1 fruit fly cellular context compared by ENCODE assay signal in genomic region chrX:1512753-1513226, dm6.
TF ChIP-seq lines count a peak whose summit lies in the region.

TSS of gene CG14795 (minus strand) at chrX:1512803.

TF ChIP-seq in whole organism, embryonic, 481 proteins besides CTCF, POLR2A, EP300 and RAD21 (continued from another document):
- no peak for TF ChIP-seq CG12236 (GFP tag; optimal IDR thresholded peaks at IDR 0.05; lab: Kevin White, UChicago)
- no peak for TF ChIP-seq Bteb2 (GFP tag; optimal IDR thresholded peaks at IDR 0.05; lab: Kevin White, UChicago)
- TF ChIP-seq CG15696 (tag; optimal IDR thresholded peaks at IDR 0.05; lab: Kevin White, UChicago) = no peak
- TF ChIP-seq CG18262 (tag; optimal IDR thresholded peaks at IDR 0.05; lab: Kevin White, UChicago) = peak; percentile 11
- TF ChIP-seq sens-2 (GFP tag; IDR thresholded peaks at IDR 0.05; lab: Robert Waterston, UW) = no peak
- peak; percentile 76 for TF ChIP-seq CG2129 (GFP tag; IDR thresholded peaks at IDR 0.05; lab: Robert Waterston, UW; ENCODE audit: partially characterized antibody)
- TF ChIP-seq rib (GFP tag; IDR thresholded peaks at IDR 0.05; lab: Robert Waterston, UW) = no peak
- TF ChIP-seq slbo (GFP tag; IDR thresholded peaks at IDR 0.05; lab: Robert Waterston, UW) = peak; percentile 51; the same call in 1 of the 2 replicates
- peak; percentile 60 for TF ChIP-seq CG8924 (tag; optimal IDR thresholded peaks at IDR 0.05; lab: Kevin White, UChicago)
- no peak for TF ChIP-seq Aef1 (GFP tag; IDR thresholded peaks at IDR 0.05; lab: Robert Waterston, UW)
- TF ChIP-seq vfl (GFP tag; optimal IDR thresholded peaks at IDR 0.05; lab: Kevin White, UChicago) = no peak
- TF ChIP-seq CG17802 (tag; optimal IDR thresholded peaks at IDR 0.05; lab: Kevin White, UChicago) = peak; percentile 31
- TF ChIP-seq Hmr (GFP tag; optimal IDR thresholded peaks at IDR 0.05; lab: Kevin White, UChicago) = peak; percentile 80
- TF ChIP-seq vvl (GFP tag; IDR thresholded peaks at IDR 0.05; lab: Robert Waterston, UW) = peak; percentile 85
- no peak for TF ChIP-seq wek (GFP tag; optimal IDR thresholded peaks at IDR 0.05; lab: Kevin White, UChicago)
- TF ChIP-seq lola (GFP tag; optimal IDR thresholded peaks at IDR 0.05; lab: Kevin White, UChicago) = peak in 1 of 3 experiments; percentile 20
- peak; percentile 61 for TF ChIP-seq jumu (GFP tag; optimal IDR thresholded peaks at IDR 0.05; lab: Kevin White, UChicago)
- TF ChIP-seq CG13287 (GFP tag; IDR thresholded peaks at IDR 0.05; lab: Robert Waterston, UW; ENCODE audit: partially characterized antibody) = peak; percentile 97
- 0 out of 3 replicates have a peak, but pooled peaks have one; percentile 29 for TF ChIP-seq CG34422 (GFP tag; IDR thresholded peaks at IDR 0.05; lab: Robert Waterston, UW)
- no peak for TF ChIP-seq fd64A (GFP tag; optimal IDR thresholded peaks at IDR 0.05; lab: Kevin White, UChicago)
- TF ChIP-seq CG33557 (GFP tag; optimal IDR thresholded peaks at IDR 0.05; lab: Kevin White, UChicago) = peak; percentile 23
- TF ChIP-seq twi (tag; optimal IDR thresholded peaks at IDR 0.05; lab: Kevin White, UChicago) = no peak
- TF ChIP-seq zf30C (GFP tag; optimal IDR thresholded peaks at IDR 0.05; lab: Kevin White, UChicago) = no peak
- peak; percentile 18 for TF ChIP-seq Bdp1 (GFP tag; optimal IDR thresholded peaks at IDR 0.05; lab: Kevin White, UChicago)
- no peak for TF ChIP-seq CG31388 (GFP tag; optimal IDR thresholded peaks at IDR 0.05; lab: Kevin White, UChicago)
- no peak for TF ChIP-seq fd102C (GFP tag; optimal IDR thresholded peaks at IDR 0.05; lab: Kevin White, UChicago)
- TF ChIP-seq CG7271 (tag; optimal IDR thresholded peaks at IDR 0.05; lab: Kevin White, UChicago) = no peak
- peak; percentile 46 for TF ChIP-seq repo (GFP tag; optimal IDR thresholded peaks at IDR 0.05; lab: Kevin White, UChicago)
- no peak for TF ChIP-seq Side (GFP tag; optimal IDR thresholded peaks at IDR 0.05; lab: Kevin White, UChicago)
- TF ChIP-seq nom (GFP tag; optimal IDR thresholded peaks at IDR 0.05; lab: Kevin White, UChicago) = no peak
- TF ChIP-seq chinmo (GFP tag; IDR thresholded peaks at IDR 0.05; lab: Robert Waterston, UW; ENCODE audit: partially characterized antibody) = peak; percentile 88
- peak; percentile 27 for TF ChIP-seq grau (tag; optimal IDR thresholded peaks at IDR 0.05; lab: Kevin White, UChicago)
- TF ChIP-seq CG11093 (GFP tag; IDR thresholded peaks at IDR 0.05; lab: Robert Waterston, UW) = no peak
- peak; percentile 69; the same call in 2 of the 3 replicates for TF ChIP-seq CG11560 (tag; IDR thresholded peaks at IDR 0.05; lab: Robert Waterston, UW)
- TF ChIP-seq E2f1 (GFP tag; IDR thresholded peaks at IDR 0.05; lab: Robert Waterston, UW) = no peak
- no peak for TF ChIP-seq HHEX (GFP tag; optimal IDR thresholded peaks at IDR 0.05; lab: Kevin White, UChicago)
- peak; percentile 44 for TF ChIP-seq B-H2 (GFP tag; optimal IDR thresholded peaks at IDR 0.05; lab: Kevin White, UChicago)
- peak; percentile 50 for TF ChIP-seq CrebB (tag; optimal IDR thresholded peaks at IDR 0.05; lab: Kevin White, UChicago)
- peak; percentile 97 for TF ChIP-seq HLH4C (GFP tag; IDR thresholded peaks at IDR 0.05; lab: Robert Waterston, UW; ENCODE audit: partially characterized antibody)
- no peak for TF ChIP-seq CG4730 (GFP tag; IDR thresholded peaks at IDR 0.05; lab: Robert Waterston, UW)
- no peak for TF ChIP-seq Neu2 (GFP tag; optimal IDR thresholded peaks at IDR 0.05; lab: Kevin White, UChicago; ENCODE audit: borderline replicate concordance)
- peak; percentile 75 for TF ChIP-seq Sin3A (optimal IDR thresholded peaks at IDR 0.05; lab: Kevin White, UChicago)
- TF ChIP-seq Ets97D (GFP tag; optimal IDR thresholded peaks at IDR 0.05; lab: Kevin White, UChicago) = peak; percentile 97
- peak; percentile 67 for TF ChIP-seq sd (tag; optimal IDR thresholded peaks at IDR 0.05; lab: Kevin White, UChicago)
- TF ChIP-seq CG7928 (GFP tag; optimal IDR thresholded peaks at IDR 0.05; lab: Kevin White, UChicago) = no peak
- TF ChIP-seq Sry-β (GFP tag; optimal IDR thresholded peaks at IDR 0.05; lab: Kevin White, UChicago) = no peak
- no peak for TF ChIP-seq CG1233 (GFP tag; optimal IDR thresholded peaks at IDR 0.05; lab: Kevin White, UChicago)
- TF ChIP-seq cato (GFP tag; optimal IDR thresholded peaks at IDR 0.05; lab: Kevin White, UChicago; ENCODE audit: borderline replicate concordance) = no peak
- no peak for TF ChIP-seq unpg (GFP tag; optimal IDR thresholded peaks at IDR 0.05; lab: Kevin White, UChicago)
- no peak for TF ChIP-seq fd3F (GFP tag; optimal IDR thresholded peaks at IDR 0.05; lab: Kevin White, UChicago)
- TF ChIP-seq az2 (GFP tag; optimal IDR thresholded peaks at IDR 0.05; lab: Kevin White, UChicago) = no peak
- TF ChIP-seq kay (GFP tag; optimal IDR thresholded peaks at IDR 0.05; lab: Kevin White, UChicago) = no peak
- no peak for TF ChIP-seq CG10431 (GFP tag; optimal IDR thresholded peaks at IDR 0.05; lab: Kevin White, UChicago)
- TF ChIP-seq CG4707 (GFP tag; optimal IDR thresholded peaks at IDR 0.05; lab: Kevin White, UChicago) = no peak
- TF ChIP-seq CG2116 (GFP tag; optimal IDR thresholded peaks at IDR 0.05; lab: Kevin White, UChicago) = peak; percentile 93
- no peak for TF ChIP-seq dimm (GFP tag; IDR thresholded peaks at IDR 0.05; lab: Robert Waterston, UW)
- TF ChIP-seq Mes4 (GFP tag; optimal IDR thresholded peaks at IDR 0.05; lab: Kevin White, UChicago) = no peak
- TF ChIP-seq CG7987 (GFP tag; optimal IDR thresholded peaks at IDR 0.05; lab: Kevin White, UChicago) = peak; percentile 14
- TF ChIP-seq CG1603 (tag; optimal IDR thresholded peaks at IDR 0.05; lab: Kevin White, UChicago) = peak; percentile 89
- no peak for TF ChIP-seq CG12744 (GFP tag; optimal IDR thresholded peaks at IDR 0.05; lab: Kevin White, UChicago)
- no peak for TF ChIP-seq Rx (GFP tag; IDR thresholded peaks at IDR 0.05; lab: Robert Waterston, UW)
- TF ChIP-seq trem (tag; optimal IDR thresholded peaks at IDR 0.05; lab: Kevin White, UChicago) = peak; percentile 80
- TF ChIP-seq Tbp (GFP tag; optimal IDR thresholded peaks at IDR 0.05; lab: Kevin White, UChicago) = no peak
- TF ChIP-seq CG4328 (GFP tag; optimal IDR thresholded peaks at IDR 0.05; lab: Kevin White, UChicago) = no peak
- TF ChIP-seq CG8359 (GFP tag; optimal IDR thresholded peaks at IDR 0.05; lab: Kevin White, UChicago; ENCODE audit: borderline replicate concordance) = no peak
- no peak for TF ChIP-seq danr (GFP tag; IDR thresholded peaks at IDR 0.05; lab: Robert Waterston, UW)
- peak; percentile 12 for TF ChIP-seq tin (GFP tag; optimal IDR thresholded peaks at IDR 0.05; lab: Kevin White, UChicago)
- peak; percentile 43 for TF ChIP-seq Abd-B (GFP tag; optimal IDR thresholded peaks at IDR 0.05; lab: Kevin White, UChicago)
- no peak for TF ChIP-seq Dip2 (GFP tag; IDR thresholded peaks at IDR 0.05; lab: Robert Waterston, UW)
- peak; percentile 83 for TF ChIP-seq ato (GFP tag; IDR thresholded peaks at IDR 0.05; lab: Robert Waterston, UW; ENCODE audit: partially characterized antibody)
- no peak for TF ChIP-seq CG6175 (GFP tag; IDR thresholded peaks at IDR 0.05; lab: Robert Waterston, UW)
- TF ChIP-seq vnd (GFP tag; IDR thresholded peaks at IDR 0.05; lab: Robert Waterston, UW; ENCODE audit: partially characterized antibody) = peak; percentile 87
- no peak for TF ChIP-seq fru (optimal IDR thresholded peaks at IDR 0.05; lab: Kevin White, UChicago)
- no peak for TF ChIP-seq CG15011 (GFP tag; optimal IDR thresholded peaks at IDR 0.05; lab: Kevin White, UChicago)
- TF ChIP-seq Nf-YA (GFP tag; IDR thresholded peaks at IDR 0.05; lab: Robert Waterston, UW) = no peak
- TF ChIP-seq CG11247 (GFP tag; IDR thresholded peaks at IDR 0.05; lab: Robert Waterston, UW) = no peak
- peak; percentile 20 for TF ChIP-seq scrt (GFP tag; optimal IDR thresholded peaks at IDR 0.05; lab: Kevin White, UChicago)
- peak; percentile 6 for TF ChIP-seq ERR (GFP tag; optimal IDR thresholded peaks at IDR 0.05; lab: Kevin White, UChicago)
- no peak for TF ChIP-seq bsh (GFP tag; optimal IDR thresholded peaks at IDR 0.05; lab: Kevin White, UChicago)
- no peak for TF ChIP-seq sr (GFP tag; IDR thresholded peaks at IDR 0.05; lab: Robert Waterston, UW)
- TF ChIP-seq odd (GFP tag; optimal IDR thresholded peaks at IDR 0.05; lab: Kevin White, UChicago) = no peak
- TF ChIP-seq CG10366 (GFP tag; IDR thresholded peaks at IDR 0.05; lab: Robert Waterston, UW) = no peak
- peak; percentile 58 for TF ChIP-seq Rfx (GFP tag; IDR thresholded peaks at IDR 0.05; lab: Robert Waterston, UW)
- TF ChIP-seq CG7963 (GFP tag; IDR thresholded peaks at IDR 0.05; lab: Robert Waterston, UW; ENCODE audit: partially characterized antibody) = peak; percentile 90
- peak; percentile 65; the same call in 2 of the 3 replicates for TF ChIP-seq Dbx (GFP tag; IDR thresholded peaks at IDR 0.05; lab: Robert Waterston, UW)
- TF ChIP-seq CG15601 (tag; optimal IDR thresholded peaks at IDR 0.05; lab: Kevin White, UChicago) = peak; percentile 50
- no peak for TF ChIP-seq dmrt99B (tag; optimal IDR thresholded peaks at IDR 0.05; lab: Kevin White, UChicago)
- TF ChIP-seq CG10267 (tag; optimal IDR thresholded peaks at IDR 0.05; lab: Kevin White, UChicago) = peak; percentile 80
- TF ChIP-seq CG11695 (GFP tag; IDR thresholded peaks at IDR 0.05; lab: Robert Waterston, UW) = no peak
- TF ChIP-seq CG13624 (GFP tag; optimal IDR thresholded peaks at IDR 0.05; lab: Kevin White, UChicago) = peak; percentile 60
- TF ChIP-seq CG10543 (GFP tag; optimal IDR thresholded peaks at IDR 0.05; lab: Kevin White, UChicago) = no peak
- no peak for TF ChIP-seq ro (GFP tag; IDR thresholded peaks at IDR 0.05; lab: Robert Waterston, UW)
- no peak for TF ChIP-seq CG14441 (GFP tag; IDR thresholded peaks at IDR 0.05; lab: Robert Waterston, UW)
- no peak for TF ChIP-seq org-1 (GFP tag; optimal IDR thresholded peaks at IDR 0.05; lab: Kevin White, UChicago)
- TF ChIP-seq bab2 (GFP tag; optimal IDR thresholded peaks at IDR 0.05; lab: Kevin White, UChicago) = no peak
- peak; percentile 93 for TF ChIP-seq Dll (GFP tag; IDR thresholded peaks at IDR 0.05; lab: Robert Waterston, UW; ENCODE audit: partially characterized antibody)
- TF ChIP-seq CG3995 (GFP tag; optimal IDR thresholded peaks at IDR 0.05; lab: Kevin White, UChicago) = peak; percentile 38
- peak; percentile 72 for TF ChIP-seq CG9932 (GFP tag; IDR thresholded peaks at IDR 0.05; lab: Robert Waterston, UW)
- TF ChIP-seq H15 (GFP tag; IDR thresholded peaks at IDR 0.05; lab: Robert Waterston, UW) = no peak
- peak; percentile 32 for TF ChIP-seq Mad (GFP tag; optimal IDR thresholded peaks at IDR 0.05; lab: Kevin White, UChicago)
- TF ChIP-seq NC2β (GFP tag; optimal IDR thresholded peaks at IDR 0.05; lab: Kevin White, UChicago) = peak; percentile 67
- no peak for TF ChIP-seq gcm (GFP tag; optimal IDR thresholded peaks at IDR 0.05; lab: Kevin White, UChicago)
- TF ChIP-seq CG2199 (GFP tag; IDR thresholded peaks at IDR 0.05; lab: Robert Waterston, UW) = no peak
- peak; percentile 29 for TF ChIP-seq ems (GFP tag; optimal IDR thresholded peaks at IDR 0.05; lab: Kevin White, UChicago)
- peak; percentile 99 for TF ChIP-seq pzg (GFP tag; optimal IDR thresholded peaks at IDR 0.05; lab: Kevin White, UChicago)
- TF ChIP-seq ap (GFP tag; IDR thresholded peaks at IDR 0.05; lab: Robert Waterston, UW) = no peak
- TF ChIP-seq Gug (GFP tag; IDR thresholded peaks at IDR 0.05; lab: Robert Waterston, UW) = peak; percentile 12; the same call in 1 of the 4 replicates
- TF ChIP-seq cad (GFP tag; optimal IDR thresholded peaks at IDR 0.05; lab: Kevin White, UChicago) = no peak
- no peak for TF ChIP-seq CG6254 (GFP tag; optimal IDR thresholded peaks at IDR 0.05; lab: Kevin White, UChicago)
- no peak for TF ChIP-seq kni (GFP tag; optimal IDR thresholded peaks at IDR 0.05; lab: Kevin White, UChicago)
- TF ChIP-seq CG4854 (GFP tag; optimal IDR thresholded peaks at IDR 0.05; lab: Kevin White, UChicago) = no peak
- no peak for TF ChIP-seq al (GFP tag; IDR thresholded peaks at IDR 0.05; lab: Robert Waterston, UW)
- peak in 1 of 2 experiments; percentile 17 for TF ChIP-seq crp (GFP tag; optimal IDR thresholded peaks at IDR 0.05; lab: Kevin White, UChicago)
- TF ChIP-seq Lhr (GFP tag; optimal IDR thresholded peaks at IDR 0.05; lab: Kevin White, UChicago) = peak; percentile 93
- TF ChIP-seq btn (GFP tag; optimal IDR thresholded peaks at IDR 0.05; lab: Kevin White, UChicago) = no peak
- peak; percentile 3 for TF ChIP-seq CG7556 (GFP tag; optimal IDR thresholded peaks at IDR 0.05; lab: Kevin White, UChicago)
- peak; percentile 66 for TF ChIP-seq CG1792 (GFP tag; optimal IDR thresholded peaks at IDR 0.05; lab: Kevin White, UChicago)
- peak; percentile 81 for TF ChIP-seq CG12659 (GFP tag; optimal IDR thresholded peaks at IDR 0.05; lab: Kevin White, UChicago)
- TF ChIP-seq GATAe (GFP tag; conservative IDR thresholded peaks at IDR 0.05; lab: Robert Waterston, UW) = no peak
- TF ChIP-seq CG13894 (tag; optimal IDR thresholded peaks at IDR 0.05; lab: Kevin White, UChicago) = peak; percentile 78
- TF ChIP-seq CG30403 (GFP tag; optimal IDR thresholded peaks at IDR 0.05; lab: Kevin White, UChicago) = peak; percentile 42
- peak; percentile 84 for TF ChIP-seq HmgD (GFP tag; optimal IDR thresholded peaks at IDR 0.05; lab: Kevin White, UChicago)
- TF ChIP-seq NK7.1 (GFP tag; optimal IDR thresholded peaks at IDR 0.05; lab: Kevin White, UChicago) = no peak
- TF ChIP-seq Fer3 (tag; optimal IDR thresholded peaks at IDR 0.05; lab: Kevin White, UChicago) = no peak
- TF ChIP-seq Hr3 (GFP tag; optimal IDR thresholded peaks at IDR 0.05; lab: Kevin White, UChicago) = no peak
- TF ChIP-seq Nf-YB (GFP tag; optimal IDR thresholded peaks at IDR 0.05; lab: Kevin White, UChicago) = peak; percentile 4
- peak; percentile 35; the same call in 1 of the 3 replicates for TF ChIP-seq gce (GFP tag; IDR thresholded peaks at IDR 0.05; lab: Robert Waterston, UW)
- TF ChIP-seq TFAM (GFP tag; optimal IDR thresholded peaks at IDR 0.05; lab: Kevin White, UChicago) = no peak
- TF ChIP-seq ash1 (GFP tag; optimal IDR thresholded peaks at IDR 0.05; lab: Kevin White, UChicago) = no peak
- no peak for TF ChIP-seq gcm2 (GFP tag; optimal IDR thresholded peaks at IDR 0.05; lab: Kevin White, UChicago)
